Fruit fly (Drosophila melanogaster): ENCODE results near the gene wek.

dm6 chr2L:15746600-15747393 lies 21.4 kb downstream of the wek start:
- TF ChIP-seq psq (optimal IDR thresholded peaks at IDR 0.05) (no peak), insv (optimal IDR thresholded peaks at IDR 0.05) (no peak), Myc (optimal IDR thresholded peaks at IDR 0.05) (no peak), ttk (optimal IDR thresholded peaks at IDR 0.05) (no peak)
